Worm (Caenorhabditis elegans): ENCODE data around the gene ttr-8.

DNA sequence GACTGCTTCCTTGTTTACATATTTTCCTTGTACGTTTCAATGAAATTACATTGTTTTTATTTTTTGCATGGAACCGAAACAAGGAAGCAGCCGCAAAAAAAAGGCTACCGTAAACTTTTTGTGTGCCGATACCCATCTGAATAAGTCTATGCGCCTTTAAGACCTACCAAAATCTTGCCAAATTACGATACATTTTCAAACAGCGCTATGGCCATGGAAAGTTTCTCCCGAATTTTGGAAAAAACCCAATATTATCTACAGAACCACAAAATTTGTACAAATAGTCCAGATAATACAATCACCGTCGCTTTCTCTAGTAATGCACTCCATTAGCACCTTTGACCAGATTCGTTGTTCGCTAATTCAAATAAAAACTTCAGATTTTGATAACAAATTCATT is 6.6 kb upstream of the ttr-8 start:
- TF ChIP-seq fos-1 (tag; optimal IDR thresholded peaks at IDR 0.05), result no peak
- no peak for TF ChIP-seq nhr-10 (tag; optimal IDR thresholded peaks at IDR 0.05)
- no peak for TF ChIP-seq ces-1 (GFP tag; optimal IDR thresholded peaks at IDR 0.05)
- no peak for TF ChIP-seq unc-62 (GFP tag; optimal IDR thresholded peaks at IDR 0.05 in 1 of 2)
- no peak for TF ChIP-seq unc-62 (tag; optimal IDR thresholded peaks at IDR 0.05)
- TF ChIP-seq Y75B8A.6 (GFP tag; IDR thresholded peaks at IDR 0.05), result no peak
- no peak for TF ChIP-seq zag-1 (tag; optimal IDR thresholded peaks at IDR 0.05)
- no peak for TF ChIP-seq jun-1 (tag; optimal IDR thresholded peaks at IDR 0.05)
- TF ChIP-seq pqm-1 (tag; optimal IDR thresholded peaks at IDR 0.05), result no peak
- peak; percentile 23 for TF ChIP-seq F49E8.2 (tag; optimal IDR thresholded peaks at IDR 0.05; ENCODE audit: borderline replicate concordance)
- TF ChIP-seq ztf-11 (tag; optimal IDR thresholded peaks at IDR 0.05), result no peak
- TF ChIP-seq unc-39 (tag; optimal IDR thresholded peaks at IDR 0.05), result no peak
